Fruit fly (Drosophila melanogaster): ENCODE measurements around the gene CG32333.
A peak's percentile ranks its signal among the peaks of the same experiment; 100 is the strongest.

CG32333 gene

DNA sequence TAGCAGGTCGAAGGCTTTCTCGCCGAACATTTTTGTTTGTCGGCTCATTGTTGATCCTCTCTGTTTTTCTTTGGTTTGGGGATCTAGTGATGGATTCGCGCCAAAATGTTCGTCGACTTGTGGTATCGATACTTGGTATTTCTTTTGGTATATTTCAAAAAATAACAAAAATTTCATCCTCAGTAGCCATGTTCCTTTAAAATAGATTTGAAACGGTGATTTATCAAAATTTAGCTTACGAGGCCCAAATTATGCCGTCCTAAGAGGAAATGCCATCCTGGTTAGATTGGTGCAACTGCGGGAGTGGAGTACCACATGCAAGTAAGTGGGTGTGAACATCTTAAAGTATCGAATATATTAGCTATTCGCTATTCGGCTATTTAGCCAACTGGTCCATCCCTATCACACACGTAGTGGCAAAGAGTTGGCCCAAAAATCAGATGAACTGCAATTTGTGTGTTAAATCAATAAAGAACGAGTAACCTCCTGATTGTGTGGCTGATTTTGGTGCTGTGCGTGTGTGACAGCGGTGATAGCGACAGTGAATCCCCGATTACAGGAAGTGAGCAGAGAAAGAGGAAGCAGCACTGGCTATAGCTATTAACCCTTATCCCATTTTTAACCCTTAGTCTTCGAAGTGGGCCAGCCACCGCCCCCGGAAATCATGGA is 28.0 kb upstream of the CG32333 start, which contains the start of the genes Psf1 and Sac1 (continued):
- TF ChIP-seq achi (GFP tag; optimal IDR thresholded peaks at IDR 0.05) (peak; percentile 14), Eip78C (GFP tag) (peak; percentile 86), CG11902 (GFP tag; optimal IDR thresholded peaks at IDR 0.05) (peak; percentile 32), CG3032 (tag; optimal IDR thresholded peaks at IDR 0.05) (peak; percentile 58), CG7368 (GFP tag; optimal IDR thresholded peaks at IDR 0.05) (no peak), CG31627 (GFP tag; optimal IDR thresholded peaks at IDR 0.05) (peak; percentile 61), spab (GFP tag; optimal IDR thresholded peaks at IDR 0.05) (no peak), CG16779 (tag; optimal IDR thresholded peaks at IDR 0.05) (no peak), Eip93F (GFP tag; optimal IDR thresholded peaks at IDR 0.05) (no peak), vri (GFP tag; optimal IDR thresholded peaks at IDR 0.05) (no peak), esn (GFP tag; optimal IDR thresholded peaks at IDR 0.05) (peak; percentile 48), CG6792 (GFP tag; optimal IDR thresholded peaks at IDR 0.05) (no peak)

DNA sequence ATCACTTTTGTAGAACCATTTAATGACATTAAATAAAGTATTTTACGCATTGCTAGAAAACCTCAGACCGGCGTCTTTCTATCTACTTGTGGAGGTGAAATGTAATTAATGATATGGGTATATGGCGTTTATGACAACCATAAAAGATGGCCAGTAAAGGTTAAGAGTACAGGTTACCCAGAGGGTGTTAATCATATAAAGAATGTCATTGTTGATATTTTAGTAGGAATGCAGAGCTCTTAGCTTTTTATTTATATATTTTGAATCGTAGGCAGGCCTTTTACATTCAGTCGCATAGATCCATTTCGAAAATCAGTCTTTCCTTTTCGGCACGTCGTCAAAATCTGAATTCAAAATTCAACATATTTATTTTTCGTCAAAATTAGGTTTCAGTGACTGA is 25.4 kb upstream of the CG32333 start, which contains the start of gene Bfc:
TSS of gene Bfc (plus strand) at position 301 of the 400 bp plus-strand sequence.
- no peak for TF ChIP-seq Sox102F (GFP tag; optimal IDR thresholded peaks at IDR 0.05)
- TF ChIP-seq CG3919 (GFP tag; optimal IDR thresholded peaks at IDR 0.05), result no peak
- TF ChIP-seq Eip93F (GFP tag; optimal IDR thresholded peaks at IDR 0.05), result no peak
- TF ChIP-seq CG6808 (GFP tag; optimal IDR thresholded peaks at IDR 0.05), result no peak
- no peak for TF ChIP-seq CG10631 (GFP tag; optimal IDR thresholded peaks at IDR 0.05)
- no peak for TF ChIP-seq CG15336 (GFP tag; IDR thresholded peaks at IDR 0.05)
- no peak for TF ChIP-seq Eip75B (GFP tag; optimal IDR thresholded peaks at IDR 0.05)
- TF ChIP-seq Eip78C (GFP tag), result no peak
- TF ChIP-seq acj6 (GFP tag; optimal IDR thresholded peaks at IDR 0.05), result no peak
- no peak for TF ChIP-seq Sox15 (GFP tag; optimal IDR thresholded peaks at IDR 0.05)
- TF ChIP-seq fd85E (GFP tag; optimal IDR thresholded peaks at IDR 0.05), result no peak
- no peak for TF ChIP-seq Hr39 (GFP tag; optimal IDR thresholded peaks at IDR 0.05)
- TF ChIP-seq vri (GFP tag; optimal IDR thresholded peaks at IDR 0.05), result no peak

dm6 chr3L:1251712-1252111 is 24.0 kb upstream of the CG32333 start, which contains the start of the genes CG9130 and CG9133:
TSS of gene CG9130 (plus strand) at chr3L:1252012.
TSS of gene CG9133 (plus strand) at chr3L:1252012.
- TF ChIP-seq dac (GFP tag; optimal IDR thresholded peaks at IDR 0.05) (no peak), CG9139 (GFP tag; optimal IDR thresholded peaks at IDR 0.05) (no peak), Hr38 (GFP tag; optimal IDR thresholded peaks at IDR 0.05) (no peak), CG15336 (GFP tag; IDR thresholded peaks at IDR 0.05) (no peak)

DNA sequence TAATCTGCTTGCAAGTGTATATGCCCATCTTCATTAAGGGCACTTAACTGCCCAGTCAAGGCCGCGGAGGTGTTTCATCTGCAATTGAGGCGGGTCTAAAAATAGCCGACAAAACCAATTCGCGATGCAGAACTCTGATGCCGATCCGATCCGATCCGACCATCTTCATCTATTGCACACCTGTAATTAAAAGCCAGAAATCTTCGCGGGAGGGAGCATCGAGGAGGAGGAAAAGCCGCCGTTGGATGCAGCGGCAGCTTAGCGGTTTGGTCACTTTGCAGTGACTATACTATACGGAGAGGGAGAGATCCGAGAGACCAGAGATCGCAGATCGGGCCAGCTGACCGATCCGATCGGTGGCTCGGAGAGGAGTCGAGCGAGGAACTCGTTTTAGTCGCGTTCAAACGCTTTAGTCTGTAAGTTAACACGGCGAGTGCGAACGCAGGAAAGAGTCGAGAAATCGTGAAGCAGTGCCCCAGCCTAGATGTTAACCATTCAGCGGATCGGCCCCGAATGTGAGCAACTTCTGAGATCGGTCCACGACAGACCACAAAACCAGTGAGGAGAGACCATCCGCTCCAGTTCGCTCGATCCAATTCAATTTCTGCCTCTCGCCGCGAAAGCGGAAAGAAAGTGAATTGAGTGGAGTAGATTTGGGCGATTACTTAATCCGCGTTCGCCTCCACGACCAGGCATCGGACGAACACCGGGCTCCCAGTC is 19.5 kb upstream of the CG32333 start, which contains the start of gene tfc:
TSS of gene tfc (plus strand) at position 389 of the 720 bp plus-strand sequence.
- no peak for TF ChIP-seq lz (GFP tag; optimal IDR thresholded peaks at IDR 0.05)
- TF ChIP-seq svp (GFP tag), result no peak
- peak; percentile 13 for TF ChIP-seq achi (GFP tag; optimal IDR thresholded peaks at IDR 0.05)
- TF ChIP-seq Hr4 (GFP tag; optimal IDR thresholded peaks at IDR 0.05), result no peak
- TF ChIP-seq Sox102F (GFP tag; optimal IDR thresholded peaks at IDR 0.05), result peak; percentile 34
- TF ChIP-seq Blimp-1 (GFP tag; optimal IDR thresholded peaks at IDR 0.05), result peak; percentile 94
- no peak for TF ChIP-seq Smox (GFP tag; optimal IDR thresholded peaks at IDR 0.05)
- no peak for TF ChIP-seq CG8632 (GFP tag; optimal IDR thresholded peaks at IDR 0.05)
- no peak for TF ChIP-seq CG8319 (GFP tag; optimal IDR thresholded peaks at IDR 0.05)
- TF ChIP-seq eg (GFP tag; IDR thresholded peaks at IDR 0.05), result peak; percentile 52; the same call in 2 of the 3 replicates
- TF ChIP-seq vri (GFP tag; optimal IDR thresholded peaks at IDR 0.05), result peak; percentile 72
- TF ChIP-seq Hr39 (GFP tag; optimal IDR thresholded peaks at IDR 0.05), result no peak
- no peak for TF ChIP-seq dac (GFP tag; optimal IDR thresholded peaks at IDR 0.05)
- no peak for TF ChIP-seq Gug (GFP tag; IDR thresholded peaks at IDR 0.05)
- peak; percentile 19 for TF ChIP-seq CG1621 (tag; optimal IDR thresholded peaks at IDR 0.05)
- TF ChIP-seq CG11762 (GFP tag; optimal IDR thresholded peaks at IDR 0.05; ENCODE audit: insufficient read depth), result no peak
- TF ChIP-seq dsx (GFP tag; optimal IDR thresholded peaks at IDR 0.05; ENCODE audit: poor library complexity, severe bottlenecking), result peak; percentile 8
- no peak for TF ChIP-seq Hr38 (GFP tag; optimal IDR thresholded peaks at IDR 0.05)
- TF ChIP-seq CG3032 (tag; optimal IDR thresholded peaks at IDR 0.05), result no peak
- no peak for TF ChIP-seq pdm3 (GFP tag; optimal IDR thresholded peaks at IDR 0.05)
- no peak for TF ChIP-seq CG10631 (GFP tag; optimal IDR thresholded peaks at IDR 0.05)
- TF ChIP-seq cyc (GFP tag; optimal IDR thresholded peaks at IDR 0.05), result no peak
- peak; percentile 23 for TF ChIP-seq CG3919 (GFP tag; optimal IDR thresholded peaks at IDR 0.05)
- TF ChIP-seq CG15336 (GFP tag; IDR thresholded peaks at IDR 0.05), result peak; percentile 23; the same call in 1 of the 2 replicates
- no peak for TF ChIP-seq CG11902 (GFP tag; optimal IDR thresholded peaks at IDR 0.05)
- no peak for TF ChIP-seq Ets21C (GFP tag; optimal IDR thresholded peaks at IDR 0.05)
- TF ChIP-seq ss (GFP tag; optimal IDR thresholded peaks at IDR 0.05), result peak in 1 of 2 experiments; percentile 28
- TF ChIP-seq CG34406 (GFP tag; optimal IDR thresholded peaks at IDR 0.05), result no peak
